Fruit fly (Drosophila melanogaster) whole organism, adult: ENCODE data around the gene CG44837.

Experiments
- CG12768 ChIP-seq: fragments of 200-800 bp; sonication (Bioruptor generic); optimal IDR thresholded peaks from 2 replicates; lab custom pipeline; 2017; ENCODE audit warnings: missing biosample characterization, missing genetic modification characterization, mild to moderate bottlenecking, moderate library complexity, missing genetic modification reagents
- CG33017 ChIP-seq: fragments of 200-800 bp; sonication (Bioruptor generic); optimal IDR thresholded peaks from 2 replicates; lab custom pipeline; 2018; ENCODE audit warnings: missing biosample characterization, mild to moderate bottlenecking, missing genetic modification characterization, moderate library complexity
- CG5204 ChIP-seq: fragments of 200-800 bp; sonication (Bioruptor generic); optimal IDR thresholded peaks from 2 replicates; lab custom pipeline; 2016; ENCODE audit warnings: missing biosample characterization, missing genetic modification characterization
- Crg-1 ChIP-seq: fragments of 200-800 bp; sonication (Bioruptor generic); optimal IDR thresholded peaks from 2 replicates; lab custom pipeline; 2016; ENCODE audit warnings: missing biosample characterization, missing genetic modification characterization
- Hr96 ChIP-seq: fragments of 200-800 bp; sonication (Bioruptor generic); optimal IDR thresholded peaks from 2 replicates; lab custom pipeline; 2016; ENCODE audit warnings: missing biosample characterization, missing genetic modification characterization
- Mnt ChIP-seq: fragments of 200-800 bp; sonication (Bioruptor generic); optimal IDR thresholded peaks from 2 replicates; lab custom pipeline; 2016; ENCODE audit warnings: missing biosample characterization, mild to moderate bottlenecking, missing genetic modification characterization
- bab1 ChIP-seq: fragments of 200-800 bp; sonication (Bioruptor generic); optimal IDR thresholded peaks from 3 replicates; lab custom pipeline; 2019; ENCODE audit warnings: missing biosample characterization, mild to moderate bottlenecking, missing genetic modification characterization, moderate library complexity
- cnc ChIP-seq, 2 experiments: fragments of >200 bp; optimal IDR thresholded peaks; 2 replicates each; lab custom pipeline; 2017
- kay ChIP-seq: fragments of 200-800 bp; sonication (Bioruptor generic); peaks from one replicate; lab custom pipeline; 2016; ENCODE audit warnings: missing biosample characterization, missing genetic modification characterization, borderline replicate concordance
- ovo ChIP-seq: fragments of 200-800 bp; sonication (Bioruptor generic); optimal IDR thresholded peaks from 2 replicates; lab custom pipeline; 2016; ENCODE audit warnings: missing biosample characterization, missing genetic modification characterization
- toe ChIP-seq: fragments of 200-800 bp; sonication (Bioruptor generic); optimal IDR thresholded peaks from 2 replicates; lab custom pipeline; 2016; ENCODE audit warnings: missing biosample characterization, missing genetic modification characterization

dm6 chr3L:11892766-11893165 lies 45.9 kb downstream of the CG44837 start:
- TF ChIP-seq kay (GFP tag; lab: Kevin White, UChicago) (no peak), bab1 (GFP tag; lab: Kevin White, UChicago) (no peak), CG5204 (GFP tag; lab: Kevin White, UChicago) (no peak), CG33017 (tag; lab: Kevin White, UChicago) (no peak), CG12768 (GFP tag; lab: Kevin White, UChicago) (no peak), toe (no peak), Crg-1 (GFP tag; lab: Kevin White, UChicago) (no peak), Mnt (GFP tag; lab: Kevin White, UChicago) (no peak), ovo (no peak), cnc (optimal IDR thresholded peaks at IDR 0.05; lab: Kevin White, UChicago) (no peak), Hr96 (GFP tag; lab: Kevin White, UChicago) (no peak)
